Fruit fly (Drosophila melanogaster): ENCODE data around the gene CG10621.

DNA sequence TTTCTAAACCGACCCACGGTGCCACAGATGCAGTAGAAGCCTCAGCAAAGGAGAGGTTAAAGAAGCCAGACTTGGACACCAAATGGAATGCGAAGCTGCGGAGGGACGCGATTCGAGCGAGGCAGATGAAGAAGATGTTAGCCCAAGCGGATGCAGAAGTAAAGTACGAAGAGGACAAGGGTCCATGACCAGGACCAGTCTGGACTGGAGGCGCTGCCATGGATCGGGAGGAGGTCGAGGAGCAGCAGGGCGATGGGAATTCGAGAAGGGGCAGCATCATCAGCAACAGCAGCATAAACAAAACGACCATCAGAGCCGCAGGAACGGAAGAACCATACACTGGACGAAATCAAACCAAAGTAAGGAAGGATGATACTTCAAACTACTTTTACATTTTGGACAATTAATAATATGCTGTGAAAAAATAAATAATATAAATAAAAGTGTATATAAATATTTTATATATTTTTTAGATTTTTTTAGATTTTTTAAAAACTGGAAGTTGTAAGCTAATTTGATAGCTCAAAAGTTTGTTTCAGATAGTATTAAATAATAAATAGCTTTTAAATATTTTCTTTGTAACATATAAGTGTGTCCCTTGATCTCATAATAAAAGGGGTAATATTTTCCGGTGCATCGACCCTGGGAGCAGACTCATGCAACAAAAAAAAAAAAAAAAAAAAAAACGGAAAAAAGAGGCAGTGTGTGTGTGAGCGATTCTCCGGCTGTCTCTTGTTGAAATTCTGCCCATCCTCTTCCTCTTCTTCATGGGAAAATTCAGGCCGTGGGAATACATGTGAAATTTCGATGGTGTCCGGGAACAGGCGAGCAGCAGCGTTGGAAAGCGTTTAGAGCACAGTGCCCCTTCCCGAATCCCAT, 7.4 kb downstream of the CG10621 start:
- no peak for TF ChIP-seq CG7045 (GFP tag; optimal IDR thresholded peaks at IDR 0.05)
- TF ChIP-seq Crg-1 (GFP tag; optimal IDR thresholded peaks at IDR 0.05) = no peak
- TF ChIP-seq CG33017 (tag; optimal IDR thresholded peaks at IDR 0.05) = no peak
- no peak for TF ChIP-seq bab1 (GFP tag; optimal IDR thresholded peaks at IDR 0.05)
- no peak for TF ChIP-seq CG5204 (GFP tag; optimal IDR thresholded peaks at IDR 0.05)
- TF ChIP-seq tj (GFP tag; optimal IDR thresholded peaks at IDR 0.05) = no peak
- no peak for TF ChIP-seq CG14711 (tag; optimal IDR thresholded peaks at IDR 0.05)
- no peak for TF ChIP-seq Mnt (GFP tag; optimal IDR thresholded peaks at IDR 0.05)
